Worm (Caenorhabditis elegans) whole organism, early embryonic: ENCODE measurements around the gene marc-2.

Experiments used
- B0310.2 ChIP-seq: sonication (generic microtip); optimal IDR thresholded peaks from 2 replicates; lab custom pipeline; 2016; ENCODE audit warnings: mild to moderate bottlenecking, missing genetic modification characterization, missing compliant biosample characterization
- F13C5.2 ChIP-seq: sonication (generic microtip); optimal IDR thresholded peaks from 2 replicates; lab custom pipeline; 2017; ENCODE audit warnings: mild to moderate bottlenecking, missing genetic modification characterization, inconsistent platforms, missing compliant biosample characterization
- aly-1 ChIP-seq: sonication (generic microtip); optimal IDR thresholded peaks from 2 replicates; lab custom pipeline; 2016; ENCODE audit warnings: missing genetic modification characterization, missing compliant biosample characterization
- ama-1 ChIP-seq: fragments of 150-350 bp; optimal IDR thresholded peaks from 2 replicates; lab custom pipeline; 2014
- ceh-13 ChIP-seq: fragments of 200-800 bp; sonication (Bioruptor generic); optimal IDR thresholded peaks from 2 replicates; lab custom pipeline; 2018; ENCODE audit warnings: mild to moderate bottlenecking, missing genetic modification characterization, missing compliant biosample characterization
- ceh-36 ChIP-seq: sonication (generic microtip); optimal IDR thresholded peaks from 2 replicates; lab custom pipeline; 2016; ENCODE audit warnings: missing genetic modification characterization, inconsistent platforms, missing compliant biosample characterization
- ets-7 ChIP-seq: sonication (generic microtip); optimal IDR thresholded peaks from 2 replicates; lab custom pipeline; 2016; ENCODE audit warnings: missing genotype, missing genetic modification characterization, missing compliant biosample characterization
- flt-1 ChIP-seq: fragments of 200-800 bp; sonication (Bioruptor generic); IDR thresholded peaks from 2 replicates; pipeline ENCODE4 v1.3.6; 2022; ENCODE audit warnings: missing genetic modification characterization, missing compliant biosample characterization
- hmbx-1 ChIP-seq: sonication (generic microtip); optimal IDR thresholded peaks from 2 replicates; lab custom pipeline; 2016; ENCODE audit warnings: mild to moderate bottlenecking, missing genetic modification characterization, missing compliant biosample characterization
- hmg-4 ChIP-seq: fragments of 200-800 bp; sonication (Bioruptor generic); optimal IDR thresholded peaks from 2 replicates; lab custom pipeline; 2018; ENCODE audit warnings: mild to moderate bottlenecking, missing genetic modification characterization, missing compliant biosample characterization
- hnd-1 ChIP-seq: sonication (generic microtip); optimal IDR thresholded peaks from 2 replicates; lab custom pipeline; 2016; ENCODE audit warnings: missing genetic modification characterization, missing compliant biosample characterization
- pes-1 ChIP-seq: fragments of 200-800 bp; sonication (Bioruptor generic); IDR thresholded peaks from 2 replicates; pipeline ENCODE4 v1.3.6; 2022; ENCODE audit warnings: missing genetic modification reagents, missing genetic modification characterization, missing compliant biosample characterization
- scrt-1 ChIP-seq: fragments of 200-800 bp; sonication (Bioruptor generic); IDR thresholded peaks from 2 replicates; pipeline ENCODE4 v1.3.6; 2022; ENCODE audit warnings: missing genetic modification characterization, missing compliant biosample characterization
- sea-1 ChIP-seq: fragments of 200-800 bp; sonication (Bioruptor generic); conservative IDR thresholded peaks from 2 replicates; pipeline ENCODE4 v1.3.6; 2022; ENCODE audit warnings: missing genetic modification characterization, missing compliant biosample characterization
- tbx-11 ChIP-seq: fragments of 200-800 bp; sonication (Bioruptor generic); IDR thresholded peaks from 2 replicates; pipeline ENCODE4 v1.3.6; 2022; ENCODE audit warnings: missing genetic modification characterization, missing compliant biosample characterization
- tbx-37 ChIP-seq: fragments of 200-800 bp; sonication (Bioruptor generic); conservative IDR thresholded peaks from 2 replicates; pipeline ENCODE4 v1.3.6; 2022; ENCODE audit warnings: missing genetic modification reagents, missing genetic modification characterization, missing compliant biosample characterization
- tra-4 ChIP-seq: sonication (generic microtip); optimal IDR thresholded peaks from 2 replicates; lab custom pipeline; 2017; ENCODE audit warnings: missing genetic modification characterization, missing compliant biosample characterization

marc-2 gene

DNA sequence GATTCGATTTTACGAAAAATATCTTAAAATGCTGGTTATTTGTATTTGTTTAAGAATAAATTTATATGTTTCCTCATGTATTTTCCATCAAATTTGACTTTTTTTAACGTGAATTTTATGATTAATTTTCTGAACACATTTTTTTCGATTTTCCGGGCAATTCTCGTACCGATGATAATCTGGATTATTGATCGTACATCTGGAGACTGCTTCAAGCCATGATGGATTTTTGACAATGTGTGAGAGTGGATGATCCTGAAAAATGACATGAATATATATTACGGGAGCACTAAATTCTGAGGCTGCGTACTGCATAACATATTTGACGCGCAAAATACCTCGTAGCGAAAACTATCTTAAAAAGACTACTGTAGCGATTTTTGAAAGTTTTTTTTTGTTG lies 6.4 kb downstream of the marc-2 start:
- TF ChIP-seq ama-1 (lab: Kevin White, UChicago) (no peak), flt-1 (no peak), sea-1 (GFP tag; lab: Robert Waterston, UW) (no peak), aly-1 (tag; lab: Kevin White, UChicago) (no peak), hmg-4 (GFP tag; lab: Kevin White, UChicago) (no peak), tra-4 (tag; lab: Kevin White, UChicago) (no peak), ets-7 (no peak), F13C5.2 (tag; lab: Kevin White, UChicago) (no peak), ceh-36 (tag; lab: Kevin White, UChicago) (no peak), B0310.2 (tag; lab: Kevin White, UChicago) (no peak), pes-1 (GFP tag; lab: Robert Waterston, UW) (no peak), tbx-37 (GFP tag; lab: Robert Waterston, UW) (no peak), scrt-1 (GFP tag; lab: Robert Waterston, UW) (no peak), ceh-13 (no peak)

DNA sequence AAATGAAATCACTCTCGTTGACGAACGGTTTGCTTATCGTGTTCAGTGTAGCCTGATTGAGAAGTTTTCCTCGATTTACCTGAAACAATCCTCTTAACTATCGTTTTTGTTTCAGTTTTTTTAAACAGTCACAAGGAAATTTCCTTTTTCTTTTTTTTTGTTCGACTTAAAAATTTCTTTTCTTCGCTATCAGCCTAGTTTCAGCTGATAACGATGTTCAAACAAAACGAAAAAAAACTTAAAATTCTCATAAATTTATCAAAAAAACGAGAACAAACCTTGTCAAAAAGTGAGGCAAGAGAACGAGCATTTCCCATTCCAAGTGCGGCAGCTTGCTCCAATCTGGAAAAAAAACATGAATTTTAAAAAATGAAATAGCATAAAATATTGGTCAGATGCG lies 7.2 kb downstream of the marc-2 start:
- TF ChIP-seq F13C5.2 (tag; lab: Kevin White, UChicago) (no peak), scrt-1 (GFP tag; lab: Robert Waterston, UW) (no peak), tbx-11 (GFP tag; lab: Robert Waterston, UW) (no peak), ceh-13 (no peak), tra-4 (tag; lab: Kevin White, UChicago) (no peak), ets-7 (no peak), tbx-37 (GFP tag; lab: Robert Waterston, UW) (no peak), hnd-1 (tag; lab: Kevin White, UChicago) (no peak), ama-1 (lab: Kevin White, UChicago) (no peak), ceh-36 (tag; lab: Kevin White, UChicago) (no peak), hmbx-1 (no peak), B0310.2 (tag; lab: Kevin White, UChicago) (no peak), flt-1 (no peak), hmg-4 (GFP tag; lab: Kevin White, UChicago) (no peak), aly-1 (tag; lab: Kevin White, UChicago) (no peak), pes-1 (GFP tag; lab: Robert Waterston, UW) (no peak)

DNA sequence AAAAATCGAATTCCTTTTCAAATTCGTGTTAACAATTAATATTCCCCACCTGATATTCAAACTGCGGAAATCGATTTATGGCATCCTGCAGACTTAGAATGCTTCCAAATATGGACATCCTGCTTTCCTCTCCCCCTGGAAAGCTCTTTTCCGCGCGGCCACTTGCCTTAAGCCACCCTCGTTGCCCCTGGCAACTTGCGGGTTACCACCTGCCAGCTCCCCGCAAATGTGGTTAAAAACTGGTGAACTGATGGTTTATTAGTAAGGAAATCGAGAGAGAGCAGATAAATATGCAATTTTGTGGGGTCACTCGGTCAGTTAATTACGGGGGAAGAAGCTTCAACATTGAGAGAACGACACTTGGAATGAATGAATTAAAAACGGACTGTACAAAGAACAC lies 8.7 kb downstream of the marc-2 start, which contains the start of gene nphp-1:
Gene nphp-1 (minus strand): TSS at position 145 of the 400 bp plus-strand sequence.
- TF ChIP-seq hnd-1 (tag; lab: Kevin White, UChicago) (no peak), hmg-4 (GFP tag; lab: Kevin White, UChicago) (no peak), flt-1 (no peak)

- TF ChIP-seq flt-1 (no peak), ama-1 (lab: Kevin White, UChicago) (no peak), tbx-11 (GFP tag; lab: Robert Waterston, UW) (no peak), hmbx-1 (no peak), F13C5.2 (tag; lab: Kevin White, UChicago) (no peak), hmg-4 (GFP tag; lab: Kevin White, UChicago) (no peak), hnd-1 (tag; lab: Kevin White, UChicago) (no peak), aly-1 (tag; lab: Kevin White, UChicago) (no peak), scrt-1 (GFP tag; lab: Robert Waterston, UW) (no peak), ceh-13 (no peak), tra-4 (tag; lab: Kevin White, UChicago) (no peak), B0310.2 (tag; lab: Kevin White, UChicago) (no peak), ets-7 (no peak), sea-1 (GFP tag; lab: Robert Waterston, UW) (no peak), ceh-36 (tag; lab: Kevin White, UChicago) (no peak), pes-1 (GFP tag; lab: Robert Waterston, UW) (no peak), tbx-37 (GFP tag; lab: Robert Waterston, UW) (no peak)
Measured at ce11 chrII:10646901-10647566, 13.8 kb downstream of the marc-2 start, which contains the start of gene M28.10. TSS of gene M28.10 (plus strand) at chrII:10647516.

DNA sequence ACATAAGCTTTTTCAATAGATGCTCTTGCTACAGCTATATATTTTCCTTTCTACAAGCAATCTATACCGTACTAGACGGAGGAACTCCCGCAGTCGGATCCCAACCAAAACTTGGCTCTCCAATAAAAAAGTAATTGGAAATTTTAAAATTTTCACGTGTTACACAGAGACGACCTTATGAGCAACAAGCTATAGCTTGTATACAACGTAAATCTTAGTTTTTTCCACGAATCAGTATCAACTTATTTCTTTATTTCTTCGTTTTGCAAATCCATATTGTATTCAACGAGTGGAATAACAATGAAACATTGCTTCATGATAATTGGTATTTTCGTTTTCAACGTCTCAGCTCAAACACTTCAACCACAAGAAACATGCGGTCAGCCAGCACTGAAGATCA lies 17.4 kb downstream of the marc-2 start, which contains the start of gene M28.4:
Gene M28.4 (plus strand): TSS at position 301 of the 400 bp plus-strand sequence.
- TF ChIP-seq hmg-4 (GFP tag; lab: Kevin White, UChicago), result no peak
- no peak for TF ChIP-seq hnd-1 (tag; lab: Kevin White, UChicago)
- no peak for TF ChIP-seq tra-4 (tag; lab: Kevin White, UChicago)
- TF ChIP-seq ets-7, result no peak
- TF ChIP-seq B0310.2 (tag; lab: Kevin White, UChicago), result no peak
- TF ChIP-seq F13C5.2 (tag; lab: Kevin White, UChicago), result no peak
- TF ChIP-seq tbx-37 (GFP tag; lab: Robert Waterston, UW), result no peak
- no peak for TF ChIP-seq ceh-36 (tag; lab: Kevin White, UChicago)
- no peak for TF ChIP-seq pes-1 (GFP tag; lab: Robert Waterston, UW)
- TF ChIP-seq ama-1 (lab: Kevin White, UChicago), result no peak
- TF ChIP-seq tbx-11 (GFP tag; lab: Robert Waterston, UW), result no peak
- TF ChIP-seq hmbx-1, result no peak
- TF ChIP-seq ceh-13, result no peak
- TF ChIP-seq flt-1, result no peak
- no peak for TF ChIP-seq sea-1 (GFP tag; lab: Robert Waterston, UW)
- no peak for TF ChIP-seq aly-1 (tag; lab: Kevin White, UChicago)

ce11 chrII:10639110-10639509 lies 21.7 kb downstream of the marc-2 start, which contains the start of gene M28.9:
TSS of gene M28.9 (plus strand) at chrII:10639410.
- TF ChIP-seq hnd-1 (tag; lab: Kevin White, UChicago) (no peak), tbx-11 (GFP tag; lab: Robert Waterston, UW) (no peak), hmg-4 (GFP tag; lab: Kevin White, UChicago) (no peak), ets-7 (no peak), ama-1 (lab: Kevin White, UChicago) (no peak), sea-1 (GFP tag; lab: Robert Waterston, UW) (no peak), flt-1 (no peak), tbx-37 (GFP tag; lab: Robert Waterston, UW) (no peak), hmbx-1 (no peak), ceh-36 (tag; lab: Kevin White, UChicago) (no peak), aly-1 (tag; lab: Kevin White, UChicago) (no peak), ceh-13 (no peak), tra-4 (tag; lab: Kevin White, UChicago) (no peak), scrt-1 (GFP tag; lab: Robert Waterston, UW) (no peak)
